Worm (Caenorhabditis elegans) whole organism, L3 larva: ENCODE data around the gene ifas-3.

ENCODE experiments used
- egl-27 ChIP-seq: sonication (generic microtip); optimal IDR thresholded peaks from 4 replicates; lab custom pipeline; 2017; ENCODE audit warnings: missing biosample characterization, missing genetic modification reagents, missing genetic modification characterization
- elt-2 ChIP-seq: sonication (generic microtip); optimal IDR thresholded peaks from 2 replicates; lab custom pipeline; 2016; ENCODE audit warnings: missing genetic modification reagents, mild to moderate bottlenecking, missing genetic modification characterization, missing compliant biosample characterization
- eor-1 ChIP-seq, 2 experiments: fragments of 150-350 bp; optimal IDR thresholded peaks; 2 replicates each; lab custom pipeline; 2014 to 2018; ENCODE audit warnings: missing biosample characterization in 2 of 2, missing genetic modification characterization in 2 of 2
- fkh-10 ChIP-seq: sonication (generic microtip); optimal IDR thresholded peaks from 2 replicates; lab custom pipeline; 2017; ENCODE audit warnings: missing biosample characterization, missing genetic modification reagents, missing genetic modification characterization
- hmg-11 ChIP-seq: sonication (generic microtip); optimal IDR thresholded peaks from 2 replicates; lab custom pipeline; 2016; ENCODE audit warnings: missing genetic modification characterization, missing compliant biosample characterization
- jun-1 ChIP-seq: fragments of 150-350 bp; optimal IDR thresholded peaks from 2 replicates; lab custom pipeline; 2014; ENCODE audit warnings: missing biosample characterization, missing genetic modification reagents, missing genetic modification characterization
- lin-15B ChIP-seq: fragments of 150-350 bp; optimal IDR thresholded peaks from 2 replicates; lab custom pipeline; 2014; ENCODE audit warnings: missing biosample characterization, missing genetic modification characterization
- lin-39 ChIP-seq: fragments of 150-350 bp; optimal IDR thresholded peaks from 2 replicates; lab custom pipeline; 2018; ENCODE audit warnings: missing biosample characterization, missing genetic modification reagents, missing genetic modification characterization
- mml-1 ChIP-seq: fragments of 150-350 bp; sonication (generic microtip); optimal IDR thresholded peaks from 3 replicates; lab custom pipeline; 2014; ENCODE audit warnings: missing biosample characterization, missing genetic modification characterization
- nhr-11 ChIP-seq: fragments of 150-350 bp; optimal IDR thresholded peaks from 2 replicates; lab custom pipeline; 2014; ENCODE audit warnings: missing biosample characterization, missing genetic modification characterization
- nhr-12 ChIP-seq: fragments of 150-350 bp; optimal IDR thresholded peaks from 2 replicates; lab custom pipeline; 2014; ENCODE audit warnings: missing biosample characterization, missing genetic modification characterization
- nhr-23 ChIP-seq: fragments of 150-350 bp; optimal IDR thresholded peaks from 2 replicates; lab custom pipeline; 2014; ENCODE audit warnings: missing biosample characterization, missing genetic modification reagents, missing genetic modification characterization
- nhr-237 ChIP-seq: fragments of 150-350 bp; optimal IDR thresholded peaks from 2 replicates; lab custom pipeline; 2014; ENCODE audit warnings: missing biosample characterization, missing genetic modification characterization
- nhr-25 ChIP-seq: sonication (generic microtip); optimal IDR thresholded peaks from 2 replicates; lab custom pipeline; 2017; ENCODE audit warnings: missing biosample characterization, missing genetic modification characterization
- nhr-76 ChIP-seq: fragments of 150-350 bp; sonication (generic microtip); optimal IDR thresholded peaks from 5 replicates; lab custom pipeline; 2014; ENCODE audit warnings: missing biosample characterization, missing genetic modification characterization
- nhr-77 ChIP-seq: fragments of 150-350 bp; optimal IDR thresholded peaks from 2 replicates; lab custom pipeline; 2014; ENCODE audit warnings: missing biosample characterization, missing genetic modification characterization
- pha-4 ChIP-seq: fragments of 150-350 bp; optimal IDR thresholded peaks from 2 replicates; lab custom pipeline; 2014; ENCODE audit warnings: missing biosample characterization, missing genetic modification reagents, missing genetic modification characterization
- zag-1 ChIP-seq: fragments of 150-350 bp; optimal IDR thresholded peaks from 2 replicates; lab custom pipeline; 2014; ENCODE audit warnings: missing biosample characterization, missing genetic modification characterization

The ifas-3 gene

DNA sequence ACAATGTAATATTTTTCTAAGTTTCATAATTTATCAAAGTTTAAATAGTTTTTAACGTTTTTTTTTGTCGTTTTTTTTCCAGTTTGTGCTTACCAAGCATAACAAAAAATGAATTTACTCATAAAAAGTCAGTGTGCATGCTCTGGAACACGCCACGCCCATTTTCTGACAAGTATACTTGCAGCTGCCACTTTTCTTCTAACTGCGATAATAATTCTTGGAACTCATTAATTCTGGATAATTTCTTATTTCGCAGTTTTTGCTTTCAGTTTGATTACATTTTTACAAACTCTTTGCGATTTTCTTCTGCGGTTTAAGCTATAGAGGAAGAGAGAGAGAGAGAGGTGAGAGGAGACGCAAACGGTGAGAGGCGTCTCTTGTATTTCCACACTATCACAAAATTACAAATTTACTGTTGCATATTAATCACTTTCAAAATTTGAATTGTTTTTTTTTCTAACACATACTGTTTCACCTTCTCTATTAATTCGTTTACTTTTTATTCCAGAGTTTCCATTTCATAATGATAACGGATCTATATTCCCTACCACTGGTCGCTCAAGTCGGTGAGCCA lies 44.5 kb downstream of the ifas-3 start, which contains the start of gene srv-15:
Gene srv-15 (plus strand): TSS at position 524 of the 574 bp plus-strand sequence.
- TF ChIP-seq hmg-11 (tag; lab: Kevin White, UChicago): no peak
- no peak for TF ChIP-seq nhr-77 (tag; lab: Kevin White, UChicago)
- no peak for TF ChIP-seq lin-39
- no peak for TF ChIP-seq pha-4 (tag; lab: Kevin White, UChicago)
- TF ChIP-seq jun-1 (tag; lab: Kevin White, UChicago): no peak
- TF ChIP-seq egl-27 (tag; lab: Kevin White, UChicago): no peak
- no peak for TF ChIP-seq eor-1 (tag; optimal IDR thresholded peaks at IDR 0.05; lab: Kevin White, UChicago)
- no peak for TF ChIP-seq mml-1 (tag; lab: Kevin White, UChicago)
- no peak for TF ChIP-seq nhr-25 (tag; lab: Kevin White, UChicago)
- TF ChIP-seq fkh-10 (GFP tag; lab: Kevin White, UChicago): no peak

DNA sequence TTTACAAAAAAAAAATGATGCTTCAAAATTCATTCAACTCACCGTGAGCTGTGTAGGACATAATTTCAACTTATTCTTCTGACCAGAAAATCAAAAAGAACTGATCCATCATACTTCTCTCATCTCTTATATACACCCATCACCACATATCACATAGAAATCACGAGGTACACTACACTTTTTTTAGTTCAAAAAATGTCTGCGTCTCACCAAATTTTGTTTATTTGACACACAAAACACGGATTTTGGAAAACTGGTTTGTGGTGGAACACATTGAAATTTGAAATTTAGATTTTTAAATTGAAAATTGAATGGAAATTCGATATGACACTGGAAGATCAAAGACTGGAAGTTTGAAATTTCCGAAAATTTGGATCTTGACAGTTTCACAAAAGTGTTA lies 49.6 kb downstream of the ifas-3 start, which contains the start of gene Y105C5B.5:
Gene Y105C5B.5 (minus strand): TSS at position 103 of the 400 bp plus-strand sequence.
- TF ChIP-seq lin-39 (no peak), nhr-23 (tag; lab: Kevin White, UChicago) (peak; percentile 3), nhr-12 (no peak), mml-1 (tag; lab: Kevin White, UChicago) (no peak)

DNA sequence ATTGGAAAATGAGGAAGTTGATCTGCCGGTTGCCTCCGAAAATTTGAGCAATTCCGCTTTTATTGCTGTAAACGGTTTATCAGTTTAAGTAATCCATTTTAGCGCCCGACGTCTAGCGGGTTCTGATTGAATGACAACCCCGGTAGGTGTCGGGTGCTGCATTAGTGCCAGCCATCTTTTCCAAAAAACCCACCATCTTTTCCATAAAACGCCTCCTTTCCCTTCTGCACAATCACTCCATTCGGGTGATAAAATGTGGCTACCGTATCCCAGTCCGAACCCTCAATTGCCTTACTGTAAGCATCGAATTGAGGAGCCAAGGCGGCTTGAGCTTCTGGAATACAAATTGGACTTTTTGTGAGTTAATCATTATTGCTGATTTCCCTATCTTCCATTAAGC lies 50.5 kb downstream of the ifas-3 start:
- TF ChIP-seq elt-2 (no peak), nhr-23 (tag; lab: Kevin White, UChicago) (no peak), nhr-76 (tag; lab: Kevin White, UChicago) (no peak), nhr-237 (tag; lab: Kevin White, UChicago) (no peak), zag-1 (tag; lab: Kevin White, UChicago) (no peak), lin-15B (tag; lab: Kevin White, UChicago) (no peak), nhr-11 (tag; lab: Kevin White, UChicago) (no peak)
